Worm (Caenorhabditis elegans) whole organism, mixed stage, embryonic: ENCODE results near the gene C02B8.6.

Source experiments
- M03D4.4 ChIP-seq: sonication (generic microtip); optimal IDR thresholded peaks from 2 replicates; lab custom pipeline; 2017; ENCODE audit warnings: mild to moderate bottlenecking, missing genetic modification characterization, missing compliant biosample characterization
- bed-3 ChIP-seq: fragments of 200-800 bp; sonication (Bioruptor generic); optimal IDR thresholded peaks from 3 replicates; lab custom pipeline; 2018; ENCODE audit warnings: mild to moderate bottlenecking, missing genetic modification characterization, moderate library complexity, missing compliant biosample characterization
- blmp-1 ChIP-seq: fragments of 150-350 bp; optimal IDR thresholded peaks from 2 replicates; lab custom pipeline; 2014; ENCODE audit warnings: missing biosample characterization, missing genetic modification characterization
- ceh-39 ChIP-seq: fragments of 150-350 bp; optimal IDR thresholded peaks from 2 replicates; lab custom pipeline; 2014; ENCODE audit warnings: missing biosample characterization, missing genetic modification characterization
- ceh-83 ChIP-seq: fragments of 200-800 bp; sonication (Bioruptor generic); optimal IDR thresholded peaks from 2 replicates; lab custom pipeline; 2018; ENCODE audit warnings: mild to moderate bottlenecking, missing genetic modification characterization, missing compliant biosample characterization
- cnd-1 ChIP-seq: fragments of 200-800 bp; sonication (Bioruptor generic); optimal IDR thresholded peaks from 2 replicates; lab custom pipeline; 2018; ENCODE audit warnings: mild to moderate bottlenecking, missing genetic modification characterization, missing compliant biosample characterization
- drap-1 ChIP-seq: fragments of 200-800 bp; sonication (Bioruptor generic); optimal IDR thresholded peaks from 3 replicates; lab custom pipeline; 2018; ENCODE audit warnings: mild to moderate bottlenecking, missing genetic modification characterization, missing compliant biosample characterization
- elt-1 ChIP-seq: sonication (generic microtip); optimal IDR thresholded peaks from 2 replicates; lab custom pipeline; 2017; ENCODE audit warnings: missing genetic modification characterization, mild to moderate bottlenecking, missing compliant biosample characterization, antibody characterized with exemption, moderate library complexity, borderline replicate concordance; ENCODE audit not compliant: insufficient read depth
- elt-3 ChIP-seq: fragments of 150-350 bp; optimal IDR thresholded peaks from 2 replicates; lab custom pipeline; 2014; ENCODE audit warnings: missing biosample characterization, missing genetic modification characterization
- flh-1 ChIP-seq: fragments of 200-800 bp; sonication (Bioruptor generic); optimal IDR thresholded peaks from 2 replicates; lab custom pipeline; 2018; ENCODE audit warnings: mild to moderate bottlenecking, missing genetic modification characterization, moderate library complexity, missing compliant biosample characterization
- ham-2 ChIP-seq: fragments of 200-800 bp; sonication (Bioruptor generic); optimal IDR thresholded peaks from 2 replicates; lab custom pipeline; 2018; ENCODE audit warnings: mild to moderate bottlenecking, missing genetic modification characterization, missing compliant biosample characterization
- lin-13 ChIP-seq: fragments of 150-350 bp; optimal IDR thresholded peaks from 2 replicates; lab custom pipeline; 2014; ENCODE audit warnings: missing biosample characterization, missing genetic modification characterization
- lin-32 ChIP-seq: fragments of 200-800 bp; sonication (Bioruptor generic); optimal IDR thresholded peaks from 2 replicates; lab custom pipeline; 2018; ENCODE audit warnings: mild to moderate bottlenecking, missing genetic modification characterization, missing compliant biosample characterization
- lsy-2 ChIP-seq: fragments of 150-350 bp; optimal IDR thresholded peaks from 2 replicates; lab custom pipeline; 2014; ENCODE audit warnings: missing biosample characterization, missing genetic modification characterization
- mab-5 ChIP-seq: fragments of 150-350 bp; optimal IDR thresholded peaks from 2 replicates; lab custom pipeline; 2014; ENCODE audit warnings: missing biosample characterization, missing genetic modification characterization
- mep-1 ChIP-seq: fragments of 150-350 bp; optimal IDR thresholded peaks from 2 replicates; lab custom pipeline; 2017; ENCODE audit warnings: missing biosample characterization, missing genetic modification reagents, missing genetic modification characterization, inconsistent platforms
- mls-2 ChIP-seq: sonication (generic microtip); optimal IDR thresholded peaks from 2 replicates; lab custom pipeline; 2016; ENCODE audit warnings: mild to moderate bottlenecking, missing genetic modification characterization, moderate library complexity, missing compliant biosample characterization
- nhr-12 ChIP-seq: fragments of 150-350 bp; optimal IDR thresholded peaks from 2 replicates; lab custom pipeline; 2014; ENCODE audit warnings: missing biosample characterization, missing genetic modification characterization
- nhr-237 ChIP-seq: fragments of 150-350 bp; optimal IDR thresholded peaks from 2 replicates; lab custom pipeline; 2014; ENCODE audit warnings: missing biosample characterization, missing genetic modification characterization
- pha-4 ChIP-seq: fragments of 150-350 bp; optimal IDR thresholded peaks from 2 replicates; lab custom pipeline; 2018; ENCODE audit warnings: missing biosample characterization, missing genetic modification reagents, missing genetic modification characterization
- snpc-4 ChIP-seq: fragments of 150-350 bp; optimal IDR thresholded peaks from 2 replicates; lab custom pipeline; 2014; ENCODE audit warnings: missing biosample characterization, missing genetic modification characterization
- tbx-8 ChIP-seq: fragments of 200-800 bp; sonication (Bioruptor generic); optimal IDR thresholded peaks from 2 replicates; lab custom pipeline; 2018; ENCODE audit warnings: mild to moderate bottlenecking, missing genetic modification characterization, moderate library complexity, missing compliant biosample characterization
- unc-39 ChIP-seq: fragments of 150-350 bp; optimal IDR thresholded peaks from 2 replicates; lab custom pipeline; 2014; ENCODE audit warnings: missing biosample characterization, missing genetic modification characterization
- unc-62 ChIP-seq: fragments of 150-350 bp; optimal IDR thresholded peaks from 2 replicates; lab custom pipeline; 2014; ENCODE audit warnings: missing biosample characterization, missing genetic modification reagents, missing genetic modification characterization
- zip-8 ChIP-seq: fragments of 150-350 bp; optimal IDR thresholded peaks from 2 replicates; lab custom pipeline; 2014; ENCODE audit warnings: missing biosample characterization, missing genetic modification characterization
- ztf-11 ChIP-seq: fragments of 150-350 bp; optimal IDR thresholded peaks from 2 replicates; lab custom pipeline; 2014; ENCODE audit warnings: missing biosample characterization, missing genetic modification characterization

C02B8.6 gene

ce11 chrX:8086450-8086724 is 49.7 kb downstream of the C02B8.6 start, which contains the start of gene dao-3:
Gene dao-3, minus strand, starts transcription at chrX:8086550.
- no peak for TF ChIP-seq unc-39

DNA sequence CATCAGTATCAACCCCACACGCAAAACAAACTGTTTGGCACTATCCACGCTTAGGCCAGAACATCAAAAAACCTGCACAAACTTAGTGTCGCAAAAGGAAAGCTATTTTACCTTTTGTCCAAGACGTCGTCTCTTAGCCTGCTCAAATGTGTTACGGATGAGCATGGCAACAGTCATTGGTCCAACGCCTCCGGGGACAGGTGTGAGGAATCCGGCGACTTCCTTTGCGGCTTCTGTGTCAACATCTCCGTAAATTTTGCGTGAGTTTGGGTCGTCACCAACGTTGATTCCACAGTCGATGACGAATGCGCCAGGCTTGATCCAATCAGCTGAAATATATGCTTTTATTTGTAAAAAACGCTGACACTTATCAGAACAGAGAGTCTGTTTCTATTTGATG is 51.5 kb downstream of the C02B8.6 start:
- TF ChIP-seq flh-1 (GFP tag; lab: Kevin White, UChicago) = no peak
- no peak for TF ChIP-seq unc-62 (GFP tag; lab: Kevin White, UChicago)
- TF ChIP-seq tbx-8 = no peak
- TF ChIP-seq nhr-12 (tag; lab: Kevin White, UChicago) = no peak
- TF ChIP-seq lin-32 (GFP tag; lab: Kevin White, UChicago) = no peak
- no peak for TF ChIP-seq ztf-11
- TF ChIP-seq elt-1 (tag; lab: Kevin White, UChicago) = no peak
- no peak for TF ChIP-seq drap-1 (GFP tag; lab: Kevin White, UChicago)
- TF ChIP-seq unc-39 = no peak
- no peak for TF ChIP-seq bed-3 (GFP tag; lab: Kevin White, UChicago)
- TF ChIP-seq zip-8 (tag; lab: Kevin White, UChicago) = no peak
- no peak for TF ChIP-seq pha-4 (tag; lab: Kevin White, UChicago)
- TF ChIP-seq lin-13 (tag; lab: Kevin White, UChicago) = no peak
- TF ChIP-seq mls-2 = no peak
- no peak for TF ChIP-seq ceh-83 (GFP tag; lab: Kevin White, UChicago)
- no peak for TF ChIP-seq ceh-39 (tag; lab: Kevin White, UChicago)
- TF ChIP-seq blmp-1 (tag; lab: Kevin White, UChicago) = no peak

DNA sequence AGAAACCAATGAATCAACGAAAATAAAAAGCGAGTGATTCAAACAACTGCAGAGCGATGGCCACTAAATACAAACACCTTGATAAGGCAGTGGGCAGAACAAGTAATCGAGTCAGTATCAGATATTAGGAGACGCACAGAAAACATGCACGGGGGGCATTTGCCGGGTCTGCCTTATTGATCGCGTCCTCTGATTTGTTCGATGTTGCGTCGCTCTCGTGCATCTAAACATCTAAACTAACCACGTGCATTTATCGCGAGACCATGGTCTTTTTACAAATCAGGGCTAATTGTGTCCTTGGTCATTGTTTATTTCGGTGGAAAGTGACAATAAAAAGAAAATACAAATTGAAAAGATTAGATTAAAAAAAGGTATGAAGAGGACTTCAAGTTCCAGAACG is 52.2 kb downstream of the C02B8.6 start, which contains the start of gene K07E3.4:
Gene K07E3.4, minus strand, starts transcription at position 100 of the 400 bp plus-strand sequence.
- TF ChIP-seq elt-1 (tag; lab: Kevin White, UChicago) (peak; percentile 9), ham-2 (no peak)

DNA sequence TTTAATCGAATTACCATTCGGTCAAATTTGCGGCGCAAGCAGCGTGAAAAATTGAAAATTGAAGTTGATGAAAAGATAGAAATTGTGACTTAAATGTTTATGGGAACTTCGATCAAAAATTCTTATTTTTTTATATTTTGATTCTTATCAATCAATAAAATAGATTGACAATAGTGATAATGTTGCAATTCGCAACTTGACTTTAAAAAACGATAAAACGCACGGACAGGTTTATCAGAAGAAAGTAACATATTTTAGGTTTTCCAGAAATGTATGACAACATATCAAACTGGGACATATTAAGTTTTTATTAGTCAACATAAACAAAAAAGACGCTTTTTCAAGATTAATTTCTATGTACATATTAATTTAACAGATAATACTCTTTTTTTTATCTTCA is 52.8 kb downstream of the C02B8.6 start:
- TF ChIP-seq flh-1 (GFP tag; lab: Kevin White, UChicago) (no peak), ceh-39 (tag; lab: Kevin White, UChicago) (no peak), snpc-4 (tag; lab: Kevin White, UChicago) (no peak), elt-3 (tag; lab: Kevin White, UChicago) (no peak), mab-5 (tag; lab: Kevin White, UChicago) (no peak), nhr-237 (tag; lab: Kevin White, UChicago) (no peak), mep-1 (tag; lab: Kevin White, UChicago) (no peak), cnd-1 (tag; lab: Kevin White, UChicago) (no peak), drap-1 (GFP tag; lab: Kevin White, UChicago) (no peak), lsy-2 (tag; lab: Kevin White, UChicago) (no peak), bed-3 (GFP tag; lab: Kevin White, UChicago) (no peak), mls-2 (no peak), M03D4.4 (no peak), nhr-12 (tag; lab: Kevin White, UChicago) (no peak), elt-1 (tag; lab: Kevin White, UChicago) (no peak), zip-8 (tag; lab: Kevin White, UChicago) (no peak)
